Worm (Caenorhabditis elegans): ENCODE results near the gene Y51H7C.41.

DNA sequence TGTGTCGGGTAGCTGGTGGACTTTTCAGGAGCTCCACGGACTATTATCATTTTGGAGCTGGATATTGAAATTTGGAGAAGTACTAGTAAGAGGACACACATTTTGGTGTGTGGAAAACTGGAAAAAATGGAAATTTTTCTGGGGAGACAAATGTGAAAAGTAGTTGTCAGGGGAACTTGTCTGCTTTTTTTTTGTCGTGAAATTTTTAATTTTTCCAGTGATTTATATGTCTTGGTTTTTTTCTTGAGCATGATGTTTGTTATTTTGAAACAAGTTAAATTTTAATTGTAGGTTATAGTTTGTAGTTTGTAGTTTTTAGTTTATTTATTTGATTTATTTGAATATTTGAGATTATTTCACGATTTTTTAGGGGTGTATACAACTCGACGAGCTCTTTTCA, 17.8 kb upstream of the Y51H7C.41 start, which contains the start of gene F54D12.7:
- TF ChIP-seq ztf-23 (GFP tag; IDR thresholded peaks at IDR 0.05) = no peak
- no peak for TF ChIP-seq tab-1 (GFP tag; IDR thresholded peaks at IDR 0.05)
- TF ChIP-seq ztf-29 (GFP tag; IDR thresholded peaks at IDR 0.05) = no peak

All from whole organism, midembryonic.